Fruit fly (Drosophila melanogaster) ovary, adult (tissue): ENCODE measurements around the gene cactin.
"Not testable (repeated sequence)": the region's sequence is repeated elsewhere in the genome, so short reads cannot be mapped to it uniquely, and the experiment has no call there.

ENCODE experiments used
- CG17801 ChIP-seq: fragments of 200-800 bp; optimal IDR thresholded peaks from 2 replicates; lab custom pipeline; 2019; ENCODE audit warnings: missing biosample characterization, mild to moderate bottlenecking, missing genetic modification characterization, moderate library complexity; ENCODE audit not compliant: partially characterized antibody

The cactin gene

DNA sequence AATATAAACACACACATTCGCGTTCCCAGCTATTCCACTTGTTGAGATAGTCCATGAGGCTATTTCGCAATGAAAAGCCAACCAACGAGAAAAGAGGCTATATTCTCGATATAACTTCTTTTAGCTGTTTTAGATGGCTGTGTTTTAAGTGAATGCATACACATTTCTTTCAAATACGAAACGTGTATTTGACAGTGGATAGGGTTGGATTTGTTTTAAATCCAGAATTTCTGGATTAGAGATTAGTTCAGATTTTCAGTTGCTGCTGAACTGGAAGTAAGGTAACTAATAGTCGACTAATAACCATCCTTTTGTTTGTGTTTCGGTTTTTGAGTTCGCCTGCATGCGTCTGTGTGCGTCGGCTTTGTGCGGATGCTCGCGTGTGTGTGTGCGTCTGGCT is 711 bp upstream of the cactin start:
- TF ChIP-seq CG17801 (GFP tag; lab: Kevin White, UChicago), result no peak

dm6 chrX:20426818-20427217 is 2.9 kb downstream of the cactin start, which contains the start of gene CG15456:
TSS of gene CG15456 (minus strand) at chrX:20427042.
- TF ChIP-seq CG17801 (GFP tag; lab: Kevin White, UChicago), result no peak

DNA sequence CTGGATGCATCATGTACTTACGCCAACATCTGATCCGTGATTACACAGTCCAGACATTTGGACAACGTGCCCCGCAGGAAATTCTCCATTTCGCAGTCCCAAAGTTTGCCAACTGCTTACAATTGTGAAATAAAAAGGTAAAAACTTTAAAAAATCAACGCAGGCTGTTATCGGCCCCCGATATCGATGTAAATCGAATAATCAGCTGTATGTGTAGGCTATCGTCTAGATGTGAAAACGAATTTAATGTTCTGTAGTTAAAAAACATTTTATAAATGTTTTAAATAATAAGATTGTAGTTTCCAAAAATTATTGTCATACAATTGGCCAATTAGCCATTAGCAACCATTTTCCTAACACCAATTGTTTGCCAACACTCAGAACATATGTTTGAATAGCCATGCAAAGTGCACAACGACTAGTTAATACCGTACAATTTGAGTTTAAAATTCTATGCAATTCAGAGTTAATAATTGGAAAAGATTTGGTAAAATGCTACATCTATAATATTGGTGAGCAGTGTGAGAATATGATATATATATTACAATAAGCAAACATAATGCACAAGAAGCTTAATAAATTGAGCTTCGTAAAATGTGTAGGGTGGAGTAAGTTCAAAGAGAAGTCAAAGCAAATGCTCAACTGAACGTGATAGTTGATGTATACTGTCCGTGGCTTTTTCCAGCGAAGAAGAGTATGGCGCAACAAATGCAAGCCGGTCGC is 5.8 kb downstream of the cactin start, which contains the start of the genes CG11710 and mal:
TSS of gene CG11710 (minus strand) at position 192 of the 723 bp plus-strand sequence.
TSS of gene mal (plus strand) at position 194 of the 723 bp plus-strand sequence.
- peak; percentile 92 for TF ChIP-seq CG17801 (GFP tag; lab: Kevin White, UChicago)

- TF ChIP-seq CG17801 (GFP tag; lab: Kevin White, UChicago), result no peak
These were observed 9.8 kb downstream of the cactin start, which contains the start of gene CG1695 for dm6 chrX:20433345-20434332. TSS of gene CG1695 (plus strand) at chrX:20433950.

DNA sequence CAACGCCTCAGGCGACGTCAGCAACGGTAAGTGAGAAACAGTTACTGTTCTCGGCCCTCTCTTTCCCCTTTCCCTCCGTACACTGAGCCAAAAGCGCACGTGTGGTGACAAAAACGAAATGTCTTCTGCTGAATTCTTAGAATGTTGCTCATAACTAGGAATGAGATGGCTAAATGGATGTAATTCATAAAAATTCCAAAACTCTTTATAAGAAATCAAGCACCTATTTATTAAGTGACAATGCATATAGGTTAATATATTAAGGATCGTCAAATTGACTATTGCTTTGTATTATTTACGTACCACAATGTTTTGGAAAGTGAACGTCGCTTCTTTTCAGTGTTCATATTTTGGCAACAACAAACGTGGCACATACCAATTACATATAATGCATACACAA is 10.7 kb downstream of the cactin start:
- TF ChIP-seq CG17801 (GFP tag; lab: Kevin White, UChicago), result no peak

DNA sequence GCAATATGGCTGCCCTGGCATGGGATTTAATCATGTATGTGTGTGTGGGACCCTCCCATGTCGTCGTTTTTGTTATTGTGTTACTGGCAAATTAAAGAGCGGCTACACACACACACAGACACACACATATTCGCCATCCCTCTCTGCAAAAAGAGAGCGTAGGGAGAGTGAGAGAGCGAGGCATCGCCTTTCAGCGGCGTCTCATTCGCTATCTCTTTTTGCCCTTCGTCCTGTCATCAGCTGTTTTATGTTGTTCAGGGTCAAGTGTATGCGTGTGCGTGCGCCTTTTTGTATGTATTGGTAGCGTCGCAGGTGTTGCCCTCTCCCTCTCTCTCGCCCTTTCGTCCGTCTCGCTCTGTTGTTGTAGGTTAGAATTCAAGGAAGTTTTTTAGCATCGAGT is 13.0 kb downstream of the cactin start:
- TF ChIP-seq CG17801 (GFP tag; lab: Kevin White, UChicago), result no peak

dm6 chrX:20446071-20446470 is 22.2 kb downstream of the cactin start, which contains the start of gene CG42578:
TSS of gene CG42578 (plus strand) at chrX:20446371.
- not testable (repeated sequence) for TF ChIP-seq CG17801 (GFP tag; lab: Kevin White, UChicago)

- TF ChIP-seq CG17801 (GFP tag; lab: Kevin White, UChicago), result no peak
These were observed 24.2 kb downstream of the cactin start for dm6 chrX:20447865-20448584.

DNA sequence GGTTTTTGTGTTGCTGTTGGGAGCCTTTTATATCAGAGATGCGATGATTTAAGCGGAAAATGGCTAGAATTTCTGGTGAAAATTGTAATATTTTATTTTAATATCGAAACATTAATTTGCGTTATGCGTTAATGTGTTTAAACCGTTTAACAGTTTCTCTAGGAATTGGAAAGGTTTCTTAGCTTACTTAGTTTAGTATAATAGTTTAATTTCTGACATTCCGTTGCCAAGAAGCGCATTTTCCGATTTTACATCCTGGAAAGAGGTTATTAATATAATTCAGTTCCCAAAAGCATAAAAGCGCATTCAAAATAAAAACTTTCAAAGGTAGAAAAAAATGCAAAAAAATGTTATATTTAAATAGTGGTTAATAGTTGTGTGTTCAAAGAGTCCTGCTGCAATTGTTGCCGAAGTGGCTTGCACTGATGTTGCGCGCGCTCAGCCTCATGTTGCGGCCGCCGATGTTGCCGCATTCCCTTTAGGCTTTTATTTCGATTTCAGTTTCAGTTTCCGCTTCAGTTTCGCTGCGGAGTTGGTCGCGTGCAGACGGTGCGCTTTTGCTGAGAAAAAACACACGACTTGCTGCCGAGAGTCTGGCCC is 25.1 kb downstream of the cactin start, which contains the start of gene tbc:
TSS of gene tbc (plus strand) at position 504 of the 600 bp plus-strand sequence.
- no peak for TF ChIP-seq CG17801 (GFP tag; lab: Kevin White, UChicago)

DNA sequence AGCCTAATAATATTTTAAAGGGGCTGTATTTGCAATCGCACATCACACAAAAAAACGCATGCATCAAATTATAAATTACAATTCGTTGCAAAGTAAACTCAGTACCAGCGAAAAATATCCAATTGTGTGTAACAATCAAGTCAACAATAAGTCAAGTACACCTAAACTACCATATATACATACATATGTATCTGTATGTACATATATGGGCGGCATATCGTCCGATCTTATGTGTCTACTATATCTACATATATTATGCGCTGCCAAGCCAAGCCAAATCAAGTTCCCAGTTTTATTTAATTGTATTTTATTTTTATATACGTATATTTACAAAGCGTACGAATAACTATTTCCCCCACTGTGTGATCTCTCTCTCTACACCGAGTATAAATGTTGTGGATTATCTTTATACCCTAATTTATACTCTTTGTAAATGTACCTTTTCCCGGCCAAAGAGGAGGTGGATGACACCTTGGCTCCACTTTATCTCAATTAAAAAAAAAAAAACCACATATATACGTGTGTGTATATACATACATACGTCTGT is 42.6 kb downstream of the cactin start:
- peak; percentile 55 for TF ChIP-seq CG17801 (GFP tag; lab: Kevin White, UChicago)

DNA sequence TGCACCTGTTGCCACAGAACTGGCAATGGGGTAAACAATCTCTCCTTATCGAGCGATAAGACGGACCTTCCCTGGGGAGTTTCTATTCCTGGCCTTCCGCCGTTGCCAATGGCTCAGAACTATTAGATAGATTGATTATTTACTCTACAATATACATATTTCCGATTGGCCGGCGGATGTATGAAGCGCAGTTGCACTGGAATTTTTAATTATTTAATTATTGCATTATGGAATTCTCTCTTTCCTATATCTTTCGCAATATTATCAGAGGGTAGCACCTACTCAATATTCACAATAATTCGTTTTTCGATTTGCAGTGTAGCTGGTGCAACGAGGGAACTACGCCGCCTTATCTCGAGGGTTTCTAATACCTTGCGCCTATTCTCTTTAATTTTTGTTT is 43.3 kb downstream of the cactin start, which contains the start of gene GstT3:
TSS of gene GstT3 (plus strand) at position 301 of the 400 bp plus-strand sequence.
- no peak for TF ChIP-seq CG17801 (GFP tag; lab: Kevin White, UChicago)

dm6 chrX:20468192-20468591 is 44.3 kb downstream of the cactin start:
- TF ChIP-seq CG17801 (GFP tag; lab: Kevin White, UChicago), result peak; percentile 60

dm6 chrX:20470701-20471100 is 46.8 kb downstream of the cactin start:
- TF ChIP-seq CG17801 (GFP tag; lab: Kevin White, UChicago), result no peak
